Worm (Caenorhabditis elegans) whole organism, late embryonic: ENCODE measurements around the gene F54F7.10.

Experiments
- F13H6.1 ChIP-seq: sonication (generic microtip); optimal IDR thresholded peaks from 2 replicates; lab custom pipeline; 2016; ENCODE audit warnings: missing genetic modification characterization, missing compliant biosample characterization
- K09A11.1 ChIP-seq: sonication (generic microtip); optimal IDR thresholded peaks from 2 replicates; lab custom pipeline; 2017; ENCODE audit warnings: antibody characterized with exemption, mild to moderate bottlenecking, missing genetic modification characterization, missing compliant biosample characterization; ENCODE audit not compliant: insufficient read depth
- Y22D7AL.16 ChIP-seq: sonication (generic microtip); optimal IDR thresholded peaks from 2 replicates; lab custom pipeline; 2016; ENCODE audit warnings: missing genetic modification characterization, missing compliant biosample characterization
- ama-1 ChIP-seq: fragments of 150-350 bp; optimal IDR thresholded peaks from 2 replicates; lab custom pipeline; 2014
- ceh-31 ChIP-seq: sonication (generic microtip); optimal IDR thresholded peaks from 2 replicates; lab custom pipeline; 2016; ENCODE audit warnings: missing genetic modification characterization, missing compliant biosample characterization
- ceh-9 ChIP-seq: sonication (generic microtip); optimal IDR thresholded peaks from 2 replicates; lab custom pipeline; 2016; ENCODE audit warnings: mild to moderate bottlenecking, missing genetic modification characterization, inconsistent platforms, missing compliant biosample characterization
- lin-11 ChIP-seq: fragments of 200-800 bp; sonication (Bioruptor generic); optimal IDR thresholded peaks from 2 replicates; lab custom pipeline; 2018; ENCODE audit warnings: mild to moderate bottlenecking, missing genetic modification characterization, missing compliant biosample characterization
- nhr-11 ChIP-seq: fragments of 150-350 bp; optimal IDR thresholded peaks from 2 replicates; lab custom pipeline; 2014; ENCODE audit warnings: missing biosample characterization, missing genetic modification characterization
- rnt-1 ChIP-seq: sonication (generic microtip); optimal IDR thresholded peaks from 2 replicates; lab custom pipeline; 2016; ENCODE audit warnings: missing genetic modification characterization, missing compliant biosample characterization
- tbx-7 ChIP-seq: sonication (generic microtip); optimal IDR thresholded peaks from 2 replicates; lab custom pipeline; 2016; ENCODE audit warnings: missing genotype, missing genetic modification characterization, missing compliant biosample characterization
- unc-55 ChIP-seq: sonication (generic microtip); optimal IDR thresholded peaks from 2 replicates; lab custom pipeline; 2017; ENCODE audit warnings: missing biosample characterization, missing genetic modification reagents, missing genetic modification characterization
- unc-86 ChIP-seq: sonication (generic microtip); optimal IDR thresholded peaks from 2 replicates; lab custom pipeline; 2016; ENCODE audit warnings: missing genetic modification characterization, missing compliant biosample characterization
- zip-5 ChIP-seq: sonication (generic microtip); optimal IDR thresholded peaks from 2 replicates; lab custom pipeline; 2016; ENCODE audit warnings: missing genetic modification characterization, missing compliant biosample characterization

DNA sequence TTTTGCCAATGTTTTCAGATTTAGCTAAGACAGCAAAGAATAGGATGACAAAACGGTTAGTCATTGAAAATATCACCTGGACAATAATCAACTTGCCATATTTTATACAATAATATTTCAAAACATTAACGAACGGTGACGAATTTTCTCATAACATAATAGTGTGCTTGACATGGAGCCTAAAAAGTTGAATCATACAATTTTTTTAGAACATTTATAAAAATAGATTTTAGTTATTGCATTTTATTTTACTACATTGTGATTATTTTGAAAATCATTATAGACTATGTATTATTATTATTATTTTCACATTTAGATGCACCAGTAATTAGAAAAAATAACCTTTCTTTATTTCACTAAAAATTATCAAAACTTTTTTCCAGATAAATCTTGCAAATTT is 14.8 kb upstream of the F54F7.10 start, which contains the start of gene F54F7.9:
- TF ChIP-seq nhr-11 (tag; lab: Kevin White, UChicago): no peak
- no peak for TF ChIP-seq F13H6.1 (tag; lab: Kevin White, UChicago)
- TF ChIP-seq Y22D7AL.16 (tag; lab: Kevin White, UChicago): no peak
- no peak for TF ChIP-seq unc-55 (GFP tag; lab: Kevin White, UChicago)
- no peak for TF ChIP-seq rnt-1 (tag; lab: Kevin White, UChicago)
- TF ChIP-seq zip-5 (tag; lab: Kevin White, UChicago): no peak
- no peak for TF ChIP-seq ama-1 (lab: Kevin White, UChicago)
- TF ChIP-seq unc-86: no peak
- TF ChIP-seq lin-11 (tag; lab: Kevin White, UChicago): no peak
- TF ChIP-seq tbx-7: no peak
- TF ChIP-seq ceh-31: no peak
- no peak for TF ChIP-seq ceh-9
- TF ChIP-seq K09A11.1: no peak
